Fruit fly (Drosophila melanogaster): ENCODE measurements around the gene CG7071.

CG7071 gene

DNA sequence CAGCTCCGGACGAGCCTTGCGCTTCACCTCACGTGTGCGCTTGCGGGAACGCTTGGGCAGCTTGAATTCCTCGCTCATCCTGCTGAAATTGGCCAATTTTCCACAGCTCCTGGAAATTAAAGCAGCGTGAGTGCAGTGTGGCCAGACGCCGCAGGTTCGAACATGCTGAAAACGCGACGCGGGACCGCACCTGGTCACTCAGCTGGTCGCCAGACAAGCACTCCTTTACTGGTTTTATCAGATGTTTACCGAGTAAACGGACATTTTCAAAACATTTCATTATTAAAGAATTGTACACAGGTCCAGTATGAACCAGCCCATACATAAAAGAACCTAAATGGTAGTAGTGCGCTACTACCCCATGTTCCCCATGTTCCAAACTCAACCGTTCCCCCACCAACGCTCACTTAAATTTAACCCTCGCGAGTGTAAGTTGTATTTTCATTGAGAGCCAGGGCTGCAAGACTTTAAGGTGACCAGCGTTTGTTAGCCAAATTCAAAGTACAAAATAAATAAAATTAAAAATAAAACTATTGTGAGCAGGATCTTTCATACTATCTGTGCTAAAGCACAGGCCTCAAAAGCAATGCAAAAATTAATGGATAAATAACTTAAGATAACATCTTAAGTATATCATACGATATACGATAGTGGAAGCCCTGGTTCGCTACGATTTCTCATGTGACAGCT lies at the start of gene CG7071, which contains the start of the genes JMJD6 and Muted:
TSS of gene CG7071 (plus strand) at position 403 of the 690 bp plus-strand sequence.
TSS of gene JMJD6 (minus strand) at position 154 of the 690 bp plus-strand sequence.
TSS of gene Muted (plus strand) at position 403 of the 690 bp plus-strand sequence.
- TF ChIP-seq pan (optimal IDR thresholded peaks at IDR 0.05) (no peak), CrebA (GFP tag; optimal IDR thresholded peaks at IDR 0.05; ENCODE audit: borderline replicate concordance) (no peak), N (GFP tag; optimal IDR thresholded peaks at IDR 0.05) (no peak), Vsx2 (GFP tag; optimal IDR thresholded peaks at IDR 0.05; ENCODE audit: partially characterized antibody) (no peak), ey (GFP tag; optimal IDR thresholded peaks at IDR 0.05) (peak; percentile 92), dmrt93B (GFP tag; optimal IDR thresholded peaks at IDR 0.05) (peak; percentile 77), OdsH (GFP tag; optimal IDR thresholded peaks at IDR 0.05) (peak; percentile 91), usp (GFP tag; optimal IDR thresholded peaks at IDR 0.05) (no peak), HLH106 (tag; optimal IDR thresholded peaks at IDR 0.05) (peak; percentile 87), tai (GFP tag; optimal IDR thresholded peaks at IDR 0.05) (no peak), foxo (GFP tag; optimal IDR thresholded peaks at IDR 0.05) (peak in 1 of 2 experiments; percentile 96), sage (GFP tag; optimal IDR thresholded peaks at IDR 0.05) (peak; percentile 71), sv (GFP tag; optimal IDR thresholded peaks at IDR 0.05) (peak; percentile 91), Dfd (GFP tag; optimal IDR thresholded peaks at IDR 0.05) (no peak), CG9705 (GFP tag; optimal IDR thresholded peaks at IDR 0.05) (peak; percentile 91), dl (GFP tag; optimal IDR thresholded peaks at IDR 0.05; ENCODE audit: insufficient read depth in 1 of 2, partially characterized antibody in 2 of 2) (no peak), GATAd (GFP tag; optimal IDR thresholded peaks at IDR 0.05) (no peak), Abd-B (GFP tag; optimal IDR thresholded peaks at IDR 0.05) (no peak), Dif (GFP tag; optimal IDR thresholded peaks at IDR 0.05; ENCODE audit: partially characterized antibody) (no peak), psq (GFP tag; optimal IDR thresholded peaks at IDR 0.05) (peak; percentile 84), br (GFP tag; optimal IDR thresholded peaks at IDR 0.05) (peak; percentile 94), woc (GFP tag; optimal IDR thresholded peaks at IDR 0.05) (peak; percentile 75), dsf (GFP tag; optimal IDR thresholded peaks at IDR 0.05; ENCODE audit: borderline replicate concordance) (peak; percentile 92), Jra (GFP tag; optimal IDR thresholded peaks at IDR 0.05) (peak; percentile 91), h (GFP tag; optimal IDR thresholded peaks at IDR 0.05) (peak; percentile 94), lola (GFP tag; optimal IDR thresholded peaks at IDR 0.05) (no peak), Hr78 (GFP tag; optimal IDR thresholded peaks at IDR 0.05) (no peak), CG32264 (GFP tag; optimal IDR thresholded peaks at IDR 0.05) (peak; percentile 64), rgr (GFP tag; optimal IDR thresholded peaks at IDR 0.05) (peak; percentile 92), Mio (GFP tag; optimal IDR thresholded peaks at IDR 0.05) (peak; percentile 18), Rel (GFP tag; optimal IDR thresholded peaks at IDR 0.05) (no peak), Rel (tag; optimal IDR thresholded peaks at IDR 0.05) (peak; percentile 58), jim (GFP tag; optimal IDR thresholded peaks at IDR 0.05) (no peak), brk (GFP tag; optimal IDR thresholded peaks at IDR 0.05) (peak; percentile 94), Sp1 (GFP tag; optimal IDR thresholded peaks at IDR 0.05) (peak; percentile 89), fru (GFP tag; optimal IDR thresholded peaks at IDR 0.05) (peak; percentile 91), Myc (optimal IDR thresholded peaks at IDR 0.05) (peak; percentile 55), Hnf4 (GFP tag; optimal IDR thresholded peaks at IDR 0.05) (peak; percentile 95), Hr83 (GFP tag; optimal IDR thresholded peaks at IDR 0.05; ENCODE audit: poor library complexity, severe bottlenecking) (peak; percentile 68)

dm6 chr3R:22323994-22324393 lies 38.4 kb upstream of the CG7071 start, which contains the start of gene CG34377:
Gene CG34377, minus strand, starts transcription at chr3R:22324094.
- no peak for TF ChIP-seq pan (optimal IDR thresholded peaks at IDR 0.05)
- TF ChIP-seq CG9705 (GFP tag; optimal IDR thresholded peaks at IDR 0.05) = no peak
- no peak for TF ChIP-seq Rel (GFP tag; optimal IDR thresholded peaks at IDR 0.05)
- no peak for TF ChIP-seq Rel (tag; optimal IDR thresholded peaks at IDR 0.05)
- TF ChIP-seq ey (GFP tag; optimal IDR thresholded peaks at IDR 0.05) = no peak
- TF ChIP-seq woc (GFP tag; optimal IDR thresholded peaks at IDR 0.05) = no peak
- no peak for TF ChIP-seq tai (GFP tag; optimal IDR thresholded peaks at IDR 0.05)
- no peak for TF ChIP-seq rgr (GFP tag; optimal IDR thresholded peaks at IDR 0.05)
- TF ChIP-seq CrebA (GFP tag; optimal IDR thresholded peaks at IDR 0.05; ENCODE audit: borderline replicate concordance) = no peak
- TF ChIP-seq sv (GFP tag; optimal IDR thresholded peaks at IDR 0.05) = no peak
- no peak for TF ChIP-seq Abd-B (GFP tag; optimal IDR thresholded peaks at IDR 0.05)
- no peak for TF ChIP-seq OdsH (GFP tag; optimal IDR thresholded peaks at IDR 0.05)
- no peak for TF ChIP-seq dsf (GFP tag; optimal IDR thresholded peaks at IDR 0.05; ENCODE audit: borderline replicate concordance)
- TF ChIP-seq Dif (GFP tag; optimal IDR thresholded peaks at IDR 0.05; ENCODE audit: partially characterized antibody) = no peak
- TF ChIP-seq sage (GFP tag; optimal IDR thresholded peaks at IDR 0.05) = no peak
- no peak for TF ChIP-seq Myc (optimal IDR thresholded peaks at IDR 0.05)
- no peak for TF ChIP-seq Hr78 (GFP tag; optimal IDR thresholded peaks at IDR 0.05)
- no peak for TF ChIP-seq br (GFP tag; optimal IDR thresholded peaks at IDR 0.05)
